Worm (Caenorhabditis elegans): ENCODE measurements around the gene gld-3.

Gene gld-3

DNA sequence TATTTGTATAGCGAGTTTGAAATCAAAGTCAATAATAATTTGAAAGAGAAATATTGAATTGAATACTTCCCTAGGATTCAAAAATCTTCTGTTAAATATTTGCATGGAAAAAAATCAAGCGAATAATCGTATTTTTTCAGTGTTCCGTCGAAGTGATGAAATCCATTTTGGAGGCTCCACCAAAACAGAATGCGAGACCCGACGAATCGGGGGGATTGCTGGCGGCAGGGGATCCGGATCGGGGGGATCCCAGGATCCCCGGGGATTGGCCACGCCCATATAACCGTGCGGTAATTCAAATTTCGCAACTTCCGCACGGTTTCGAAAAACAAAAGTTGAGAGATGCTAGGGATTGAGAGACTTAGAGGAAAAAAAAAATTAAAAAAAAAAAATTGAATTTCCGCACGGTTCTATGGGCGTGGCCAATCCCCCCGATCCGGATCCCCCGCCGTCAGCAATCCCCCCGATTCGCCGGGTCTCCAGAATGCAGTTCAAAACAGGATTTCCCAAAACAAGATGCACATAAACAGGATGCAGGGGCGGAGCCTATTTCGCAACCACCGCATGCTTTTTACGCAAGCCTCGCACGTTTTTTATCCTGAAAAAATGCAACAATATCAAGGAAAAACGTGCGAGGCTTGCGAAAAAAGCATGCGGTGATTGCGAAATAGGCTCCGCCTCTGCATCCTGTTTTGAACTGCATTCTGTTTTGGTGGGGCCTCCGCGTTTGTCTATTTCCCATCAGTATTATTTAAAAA is 9.6 kb upstream of the gld-3 start, which contains the start of gene F10E7.11:
TSS of gene F10E7.11 (minus strand) at position 232 of the 758 bp plus-strand sequence.
- TF ChIP-seq zfh-2 (GFP tag; conservative IDR thresholded peaks at IDR 0.05) (peak; percentile 92), B0336.3 (GFP tag; IDR thresholded peaks at IDR 0.05) (peak; percentile 34; the same call in 1 of the 2 replicates), xnd-1 (tag; optimal IDR thresholded peaks at IDR 0.05) (peak; percentile 4), lin-40 (tag; optimal IDR thresholded peaks at IDR 0.05) (no peak), snpc-1.3 (tag; optimal IDR thresholded peaks at IDR 0.05; ENCODE audit: insufficient read depth) (no peak), cebp-1 (GFP tag; IDR thresholded peaks at IDR 0.05) (peak; percentile 92), cebp-1 (tag; optimal IDR thresholded peaks at IDR 0.05) (peak; percentile 99), snpc-3.4 (tag; optimal IDR thresholded peaks at IDR 0.05) (peak; percentile 5), C06A6.2 (GFP tag; conservative IDR thresholded peaks at IDR 0.05) (peak; percentile 71; the same call in 1 of the 2 replicates), rpc-1 (optimal IDR thresholded peaks at IDR 0.05) (peak; percentile 9), rpc-1 (tag; optimal IDR thresholded peaks at IDR 0.05) (no peak), ztf-25 (GFP tag; IDR thresholded peaks at IDR 0.05) (0 out of 2 replicates have a peak, but pooled peaks have one; percentile 21), Y95B8A.8 (GFP tag; IDR thresholded peaks at IDR 0.05) (0 out of 2 replicates have a peak, but pooled peaks have one; percentile 13), mcd-1 (GFP tag; IDR thresholded peaks at IDR 0.05) (peak; percentile 78), ceh-100 (GFP tag; IDR thresholded peaks at IDR 0.05) (peak; percentile 63), Y53G8AR.9 (GFP tag; conservative IDR thresholded peaks at IDR 0.05) (0 out of 2 replicates have a peak, but pooled peaks have one; percentile 31), ztf-6 (GFP tag; IDR thresholded peaks at IDR 0.05) (no peak), egrh-3 (GFP tag; IDR thresholded peaks at IDR 0.05) (peak; percentile 38; the same call in 1 of the 2 replicates), attf-3 (GFP tag; conservative IDR thresholded peaks at IDR 0.05) (0 out of 2 replicates have a peak, but pooled peaks have one; percentile 39), lin-26 (GFP tag; IDR thresholded peaks at IDR 0.05) (peak; percentile 26; the same call in 1 of the 2 replicates), snpc-4 (GFP tag; optimal IDR thresholded peaks at IDR 0.05) (no peak), snpc-4 (tag; optimal IDR thresholded peaks at IDR 0.05) (peak in 2 of 4 experiments; percentile 33 to 34), lir-1 (GFP tag; conservative IDR thresholded peaks at IDR 0.05) (no peak), pbrm-1 (GFP tag; IDR thresholded peaks at IDR 0.05) (peak; percentile 65; the same call in 1 of the 2 replicates), aptf-2 (GFP tag; conservative IDR thresholded peaks at IDR 0.05) (0 out of 2 replicates have a peak, but pooled peaks have one; percentile 40), Y56A3A.18 (GFP tag; IDR thresholded peaks at IDR 0.05) (no peak), unc-130 (GFP tag; optimal IDR thresholded peaks at IDR 0.05) (peak; percentile 6), attf-5 (GFP tag; optimal IDR thresholded peaks at IDR 0.05) (peak; percentile 21), unc-62 (GFP tag; optimal IDR thresholded peaks at IDR 0.05) (no peak), K11D2.4 (GFP tag; IDR thresholded peaks at IDR 0.05) (peak; percentile 58; the same call in 1 of the 2 replicates), nfyb-1 (GFP tag; IDR thresholded peaks at IDR 0.05) (no peak), ztf-18 (tag; optimal IDR thresholded peaks at IDR 0.05) (peak; percentile 52), let-526 (GFP tag; IDR thresholded peaks at IDR 0.05) (0 out of 2 replicates have a peak, but pooled peaks have one; percentile 42), hmg-1.2 (GFP tag; IDR thresholded peaks at IDR 0.05) (peak; percentile 7; the same call in 1 of the 2 replicates)

DNA sequence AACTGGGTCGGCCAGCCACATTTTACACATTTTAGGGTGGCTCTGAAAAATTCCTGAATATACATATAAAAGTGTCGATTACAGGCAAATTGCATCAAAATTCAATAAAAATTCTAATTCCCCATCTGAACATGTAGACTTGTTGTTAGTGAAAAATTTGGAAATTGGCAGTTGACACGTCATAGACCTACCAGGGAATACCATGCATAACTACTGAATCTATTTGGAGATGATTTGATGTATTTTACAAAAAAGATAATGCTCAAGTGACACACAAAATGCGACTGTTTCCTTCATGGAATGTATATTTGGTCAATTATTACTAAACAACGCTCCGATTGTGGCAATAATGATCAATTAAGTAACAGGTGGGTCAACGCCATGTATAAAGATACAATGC is 6.0 kb upstream of the gld-3 start, which contains the start of gene F10E7.1:
TSS of gene F10E7.1 (plus strand) at position 301 of the 400 bp plus-strand sequence.
- no peak for TF ChIP-seq F23B12.7 (tag; optimal IDR thresholded peaks at IDR 0.05; ENCODE audit: insufficient read depth)
- TF ChIP-seq aptf-2 (GFP tag; conservative IDR thresholded peaks at IDR 0.05) = no peak
- no peak for TF ChIP-seq snpc-4 (GFP tag; optimal IDR thresholded peaks at IDR 0.05)
- TF ChIP-seq snpc-4 (tag; optimal IDR thresholded peaks at IDR 0.05) = no peak
- TF ChIP-seq B0261.1 (tag; optimal IDR thresholded peaks at IDR 0.05) = no peak
- no peak for TF ChIP-seq bed-1 (GFP tag; IDR thresholded peaks at IDR 0.05)
- TF ChIP-seq dox-1 (GFP tag; IDR thresholded peaks at IDR 0.05) = no peak
- TF ChIP-seq cebp-2 (GFP tag; IDR thresholded peaks at IDR 0.05) = no peak
- no peak for TF ChIP-seq madf-10 (tag; optimal IDR thresholded peaks at IDR 0.05)
- no peak for TF ChIP-seq ztf-22 (GFP tag; optimal IDR thresholded peaks at IDR 0.05)
- no peak for TF ChIP-seq attf-6 (GFP tag; IDR thresholded peaks at IDR 0.05)
- no peak for TF ChIP-seq Y56A3A.18 (GFP tag; IDR thresholded peaks at IDR 0.05)
- no peak for TF ChIP-seq nfyb-1 (GFP tag; IDR thresholded peaks at IDR 0.05)
- no peak for TF ChIP-seq let-607 (tag; optimal IDR thresholded peaks at IDR 0.05)
- no peak for TF ChIP-seq F52B5.7 (tag; optimal IDR thresholded peaks at IDR 0.05)
- TF ChIP-seq lsl-1 (GFP tag; optimal IDR thresholded peaks at IDR 0.05) = no peak
- no peak for TF ChIP-seq ztf-18 (tag; optimal IDR thresholded peaks at IDR 0.05)
- no peak for TF ChIP-seq sptf-2 (GFP tag; optimal IDR thresholded peaks at IDR 0.05)

All from whole organism, young adult.